Fruit fly (Drosophila melanogaster): ENCODE results near the gene CG42526.

Gene CG42526

dm6 chr3L:9462247-9462769 lies 27.1 kb upstream of the CG42526 start (continued):
- TF ChIP-seq CG5245 (GFP tag; optimal IDR thresholded peaks at IDR 0.05) (peak; percentile 48), CG4404 (GFP tag; IDR thresholded peaks at IDR 0.05) (peak; percentile 47; the same call in 1 of the 2 replicates), Dad (GFP tag; optimal IDR thresholded peaks at IDR 0.05) (peak; percentile 77), hbn (GFP tag; IDR thresholded peaks at IDR 0.05; ENCODE audit: partially characterized antibody) (no peak), pfk (GFP tag; optimal IDR thresholded peaks at IDR 0.05) (no peak), CG2875 (GFP tag; optimal IDR thresholded peaks at IDR 0.05) (peak; percentile 89), Scr (GFP tag; IDR thresholded peaks at IDR 0.05; ENCODE audit: partially characterized antibody) (peak; percentile 14), vvl (GFP tag; IDR thresholded peaks at IDR 0.05) (peak; percentile 91), onecut (GFP tag; IDR thresholded peaks at IDR 0.05) (peak; percentile 69), CG12744 (GFP tag; optimal IDR thresholded peaks at IDR 0.05) (peak; percentile 77), Dp (GFP tag; optimal IDR thresholded peaks at IDR 0.05) (no peak), Doc3 (GFP tag; IDR thresholded peaks at IDR 0.05; ENCODE audit: partially characterized antibody) (no peak; the same call in 2 of the 3 replicates), bowl (GFP tag; IDR thresholded peaks at IDR 0.05) (no peak), Ptx1 (GFP tag; IDR thresholded peaks at IDR 0.05) (peak; percentile 69), CG2199 (GFP tag; IDR thresholded peaks at IDR 0.05) (peak; percentile 90; the same call in 2 of the 3 replicates), CTCF (GFP tag; optimal IDR thresholded peaks at IDR 0.05) (peak; percentile 53), emc (GFP tag; optimal IDR thresholded peaks at IDR 0.05) (no peak), ci (GFP tag; IDR thresholded peaks at IDR 0.05) (peak; percentile 75), CG12299 (tag; optimal IDR thresholded peaks at IDR 0.05) (peak; percentile 92), sqz (GFP tag; optimal IDR thresholded peaks at IDR 0.05) (peak; percentile 84), p53 (GFP tag; optimal IDR thresholded peaks at IDR 0.05) (peak; percentile 60), CG8944 (GFP tag; optimal IDR thresholded peaks at IDR 0.05) (peak; percentile 51), Xrp1 (GFP tag; IDR thresholded peaks at IDR 0.05) (peak; percentile 89), gt (GFP tag; IDR thresholded peaks at IDR 0.05) (peak; percentile 58; the same call in 1 of the 2 replicates), MESR4 (GFP tag; optimal IDR thresholded peaks at IDR 0.05) (peak; percentile 18), D (optimal IDR thresholded peaks at IDR 0.05) (no peak), D (GFP tag; optimal IDR thresholded peaks at IDR 0.05) (peak; percentile 91), CG7928 (GFP tag; optimal IDR thresholded peaks at IDR 0.05) (peak; percentile 25), CG14667 (GFP tag; IDR thresholded peaks at IDR 0.05) (0 out of 2 replicates have a peak, but pooled peaks have one; percentile 22), seq (GFP tag; IDR thresholded peaks at IDR 0.05) (peak; percentile 82), ttk (GFP tag; IDR thresholded peaks at IDR 0.05) (peak; percentile 29; the same call in 1 of the 2 replicates), CG4282 (GFP tag; optimal IDR thresholded peaks at IDR 0.05) (no peak), CG2889 (GFP tag; IDR thresholded peaks at IDR 0.05) (no peak), CG3847 (GFP tag; IDR thresholded peaks at IDR 0.05) (peak; percentile 58; the same call in 1 of the 2 replicates), CG32772 (GFP tag; IDR thresholded peaks at IDR 0.05) (peak; percentile 40; the same call in 1 of the 2 replicates), org-1 (GFP tag; optimal IDR thresholded peaks at IDR 0.05) (peak; percentile 89), CkIIα-i1 (GFP tag; IDR thresholded peaks at IDR 0.05) (no peak), Hand (GFP tag; optimal IDR thresholded peaks at IDR 0.05) (peak; percentile 85), E2f1 (GFP tag; IDR thresholded peaks at IDR 0.05) (peak; percentile 77), CG9609 (GFP tag; optimal IDR thresholded peaks at IDR 0.05) (peak; percentile 42), CG4424 (GFP tag; optimal IDR thresholded peaks at IDR 0.05) (peak; percentile 84), tna (GFP tag; IDR thresholded peaks at IDR 0.05; ENCODE audit: partially characterized antibody) (no peak), CG11723 (GFP tag; optimal IDR thresholded peaks at IDR 0.05) (peak; percentile 81), dmrt11E (tag; optimal IDR thresholded peaks at IDR 0.05) (peak; percentile 94), jing (GFP tag; optimal IDR thresholded peaks at IDR 0.05) (peak; percentile 24), salm (tag; optimal IDR thresholded peaks at IDR 0.05) (peak; percentile 89), Antp (GFP tag; optimal IDR thresholded peaks at IDR 0.05) (peak; percentile 48), B-H1 (GFP tag; IDR thresholded peaks at IDR 0.05) (peak; percentile 75), ap (GFP tag; IDR thresholded peaks at IDR 0.05) (peak; percentile 40; the same call in 1 of the 2 replicates), stwl (tag; optimal IDR thresholded peaks at IDR 0.05) (peak; percentile 12), CG13296 (GFP tag; optimal IDR thresholded peaks at IDR 0.05) (peak; percentile 93)
